Fruit fly (Drosophila melanogaster) whole organism, embryonic: ENCODE measurements around the gene BthD.

Experiments used
- CG10267 ChIP-seq: fragments of 200-800 bp; sonication (Bioruptor generic); optimal IDR thresholded peaks from 2 replicates; lab custom pipeline; 2018; ENCODE audit warnings: missing biosample characterization, mild to moderate bottlenecking, missing genetic modification characterization, moderate library complexity
- CG10274 ChIP-seq: fragments of 200-800 bp; sonication (Bioruptor generic); optimal IDR thresholded peaks from 3 replicates; lab custom pipeline; 2017; ENCODE audit warnings: missing biosample characterization, mild to moderate bottlenecking, missing genetic modification characterization
- CG11456 ChIP-seq: fragments of 200-800 bp; sonication (Bioruptor generic); IDR thresholded peaks from 3 replicates; pipeline ENCODE4 v1.3.6; 2022; ENCODE audit warnings: missing biosample characterization, missing genetic modification characterization
- CG11696 ChIP-seq: fragments of 200-800 bp; sonication (Bioruptor generic); IDR thresholded peaks from 2 replicates; pipeline ENCODE4 v1.3.6; 2022; ENCODE audit warnings: missing biosample characterization, missing genetic modification characterization
- CG12071 ChIP-seq: fragments of 200-800 bp; sonication (Bioruptor generic); optimal IDR thresholded peaks from 3 replicates; lab custom pipeline; 2018; ENCODE audit warnings: missing biosample characterization, mild to moderate bottlenecking, missing genetic modification characterization
- CG12155 ChIP-seq: fragments of 200-800 bp; sonication (Bioruptor generic); optimal IDR thresholded peaks from 3 replicates; lab custom pipeline; 2016; ENCODE audit warnings: missing biosample characterization, missing genetic modification characterization
- CG12236 ChIP-seq: fragments of 200-800 bp; sonication (Bioruptor generic); optimal IDR thresholded peaks from 2 replicates; lab custom pipeline; 2016; ENCODE audit warnings: missing biosample characterization, missing genetic modification characterization
- CG14014 ChIP-seq: fragments of 200-800 bp; sonication (Bioruptor generic); IDR thresholded peaks from 2 replicates; pipeline ENCODE4 v1.3.6; 2022; ENCODE audit warnings: missing biosample characterization, missing genetic modification characterization
- CG15269 ChIP-seq: fragments of 200-800 bp; sonication (Bioruptor generic); optimal IDR thresholded peaks from 2 replicates; lab custom pipeline; 2018; ENCODE audit warnings: missing biosample characterization, mild to moderate bottlenecking, missing genetic modification characterization, moderate library complexity
- CG32772 ChIP-seq: fragments of 200-800 bp; sonication (Bioruptor generic); IDR thresholded peaks from 2 replicates; pipeline ENCODE4 v1.3.6; 2022; ENCODE audit warnings: missing biosample characterization, missing genetic modification characterization
- CG33213 ChIP-seq: fragments of 200-800 bp; sonication (Bioruptor generic); optimal IDR thresholded peaks from 3 replicates; lab custom pipeline; 2016; ENCODE audit warnings: missing biosample characterization, missing genetic modification characterization
- CG34376 ChIP-seq: fragments of 200-800 bp; sonication (Bioruptor generic); optimal IDR thresholded peaks from 2 replicates; lab custom pipeline; 2018; ENCODE audit warnings: missing biosample characterization, mild to moderate bottlenecking, missing genetic modification characterization
- CG6689 ChIP-seq: fragments of 200-800 bp; sonication (Bioruptor generic); IDR thresholded peaks from 2 replicates; pipeline ENCODE4 v1.3.6; 2022; ENCODE audit warnings: missing biosample characterization, missing genetic modification characterization
- CG8944 ChIP-seq: fragments of 200-800 bp; sonication (Bioruptor generic); optimal IDR thresholded peaks from 3 replicates; lab custom pipeline; 2016; ENCODE audit warnings: missing biosample characterization, missing genetic modification characterization
- Chrac-16 ChIP-seq: fragments of 200-800 bp; sonication (Bioruptor generic); optimal IDR thresholded peaks from 3 replicates; lab custom pipeline; 2016; ENCODE audit warnings: missing biosample characterization, missing genetic modification characterization
- D19A ChIP-seq: fragments of 200-800 bp; optimal IDR thresholded peaks from 3 replicates; lab custom pipeline; 2019; ENCODE audit warnings: missing biosample characterization, mild to moderate bottlenecking, missing genetic modification characterization, moderate library complexity
- Dbx ChIP-seq: fragments of 200-800 bp; sonication (Bioruptor generic); IDR thresholded peaks from 3 replicates; pipeline ENCODE4 v1.3.6; 2022; ENCODE audit warnings: missing biosample characterization, missing genetic modification characterization
- Deaf1 ChIP-seq: fragments of 200-800 bp; optimal IDR thresholded peaks from 3 replicates; lab custom pipeline; 2019; ENCODE audit warnings: missing biosample characterization, mild to moderate bottlenecking, missing genetic modification characterization, moderate library complexity
- Dp ChIP-seq: fragments of 200-800 bp; sonication (Bioruptor generic); optimal IDR thresholded peaks from 2 replicates; lab custom pipeline; 2018; ENCODE audit warnings: missing biosample characterization, mild to moderate bottlenecking, missing genetic modification characterization, moderate library complexity
- E2f1 ChIP-seq: fragments of 200-800 bp; sonication (Bioruptor generic); IDR thresholded peaks from 2 replicates; pipeline ENCODE4 v1.3.6; 2022; ENCODE audit warnings: missing biosample characterization, missing genetic modification characterization
- HLH54F ChIP-seq: fragments of 200-800 bp; sonication (Bioruptor generic); optimal IDR thresholded peaks from 3 replicates; lab custom pipeline; 2016; ENCODE audit warnings: missing biosample characterization, missing genetic modification characterization
- HmgD ChIP-seq: fragments of 200-800 bp; sonication (Bioruptor generic); optimal IDR thresholded peaks from 3 replicates; lab custom pipeline; 2016; ENCODE audit warnings: missing biosample characterization, missing genetic modification characterization
- NC2α ChIP-seq: fragments of 200-800 bp; sonication (Bioruptor generic); optimal IDR thresholded peaks from 2 replicates; lab custom pipeline; 2016; ENCODE audit warnings: missing biosample characterization, missing genetic modification characterization
- NFAT ChIP-seq: fragments of 200-800 bp; sonication (Bioruptor generic); IDR thresholded peaks from 2 replicates; pipeline ENCODE4 v1.3.6; 2022; ENCODE audit warnings: missing biosample characterization, missing genetic modification characterization
- Nf-YB ChIP-seq: fragments of 200-800 bp; sonication (Bioruptor generic); optimal IDR thresholded peaks from 3 replicates; lab custom pipeline; 2019; ENCODE audit warnings: missing biosample characterization, mild to moderate bottlenecking, missing genetic modification characterization, moderate library complexity
- NfI ChIP-seq: fragments of 200-800 bp; sonication (Bioruptor generic); optimal IDR thresholded peaks from 3 replicates; lab custom pipeline; 2018; ENCODE audit warnings: missing biosample characterization, mild to moderate bottlenecking, missing genetic modification characterization, moderate library complexity
- Pdp1 ChIP-seq, 2 experiments: fragments of 200-800 bp; sonication (Bioruptor generic); optimal IDR thresholded peaks; 3 replicates each; lab custom pipeline; 2016; ENCODE audit warnings: missing biosample characterization in 2 of 2, missing genetic modification characterization in 2 of 2, mild to moderate bottlenecking in 1 of 2, moderate library complexity in 1 of 2
- Sox100B ChIP-seq: fragments of 200-800 bp; sonication (Bioruptor generic); optimal IDR thresholded peaks from 3 replicates; lab custom pipeline; 2018; ENCODE audit warnings: missing biosample characterization, mild to moderate bottlenecking, missing genetic modification characterization
- Sry-β ChIP-seq: fragments of 200-800 bp; sonication (Bioruptor generic); optimal IDR thresholded peaks from 2 replicates; lab custom pipeline; 2018; ENCODE audit warnings: missing biosample characterization, mild to moderate bottlenecking, missing genetic modification characterization, moderate library complexity
- abd-A ChIP-seq: fragments of 200-800 bp; sonication (Bioruptor generic); optimal IDR thresholded peaks from 3 replicates; lab custom pipeline; 2019; ENCODE audit warnings: missing biosample characterization, mild to moderate bottlenecking, missing genetic modification characterization, moderate library complexity
- aop ChIP-seq: fragments of 200-800 bp; sonication (Bioruptor generic); IDR thresholded peaks from 2 replicates; pipeline ENCODE4 v1.3.6; 2022; ENCODE audit warnings: missing biosample characterization, missing genetic modification characterization
- bigmax ChIP-seq: fragments of 200-800 bp; sonication (Bioruptor generic); optimal IDR thresholded peaks from 2 replicates; lab custom pipeline; 2018; ENCODE audit warnings: missing biosample characterization, mild to moderate bottlenecking, missing genetic modification characterization
- chn ChIP-seq: fragments of 200-800 bp; sonication (Bioruptor generic); optimal IDR thresholded peaks from 2 replicates; lab custom pipeline; 2016; ENCODE audit warnings: missing biosample characterization, missing genetic modification characterization
- crol ChIP-seq: fragments of 200-800 bp; sonication (Bioruptor generic); IDR thresholded peaks from 2 replicates; pipeline ENCODE4 v1.3.6; 2022; ENCODE audit warnings: missing biosample characterization, missing genetic modification characterization
- cwo ChIP-seq: fragments of 200-800 bp; sonication (Bioruptor generic); optimal IDR thresholded peaks from 3 replicates; lab custom pipeline; 2017; ENCODE audit warnings: missing biosample characterization, missing genetic modification characterization, mild to moderate bottlenecking, moderate library complexity, missing genetic modification reagents
- dmrt99B ChIP-seq: fragments of 200-800 bp; sonication (Bioruptor generic); optimal IDR thresholded peaks from 2 replicates; lab custom pipeline; 2018; ENCODE audit warnings: missing biosample characterization, mild to moderate bottlenecking, missing genetic modification characterization, moderate library complexity
- inv ChIP-seq: fragments of 200-800 bp; sonication (Bioruptor generic); IDR thresholded peaks from 2 replicates; pipeline ENCODE4 v1.3.6; 2022; ENCODE audit warnings: missing biosample characterization, missing genetic modification characterization; ENCODE audit not compliant: partially characterized antibody
- klu ChIP-seq: fragments of 200-800 bp; sonication (Bioruptor generic); IDR thresholded peaks from 2 replicates; pipeline ENCODE4 v1.3.6; 2022; ENCODE audit warnings: missing biosample characterization, missing genetic modification characterization
- knrl ChIP-seq: fragments of 200-800 bp; sonication (Bioruptor generic); IDR thresholded peaks from 3 replicates; pipeline ENCODE4 v1.3.6; 2022; ENCODE audit warnings: missing biosample characterization, missing genetic modification characterization; ENCODE audit not compliant: partially characterized antibody
- lola ChIP-seq, 3 experiments: fragments of >200 bp in 2 of 3; fragments of 200-800 bp in 1 of 3; sonication (Bioruptor generic) in 1 of 3; optimal IDR thresholded peaks; 2 replicates each; lab custom pipeline; 2017 to 2019; ENCODE audit warnings: missing biosample characterization in 3 of 3, missing genetic modification characterization in 3 of 3, mild to moderate bottlenecking in 1 of 3, moderate library complexity in 1 of 3
- odd ChIP-seq: fragments of 200-800 bp; sonication (Bioruptor generic); optimal IDR thresholded peaks from 2 replicates; lab custom pipeline; 2017; ENCODE audit warnings: missing biosample characterization, mild to moderate bottlenecking, missing genetic modification characterization
- tgo ChIP-seq: fragments of 200-800 bp; sonication (Bioruptor generic); IDR thresholded peaks from 3 replicates; pipeline ENCODE4 v1.3.6; 2022; ENCODE audit warnings: missing biosample characterization, missing genetic modification characterization
- tio ChIP-seq: fragments of 200-800 bp; sonication (Bioruptor generic); optimal IDR thresholded peaks from 2 replicates; lab custom pipeline; 2017; ENCODE audit warnings: missing biosample characterization, missing genetic modification characterization, inconsistent platforms
- tll ChIP-seq, 2 experiments: fragments of 200-800 bp in 1 of 2; fragments of >200 bp in 1 of 2; sonication (Bioruptor generic) in 1 of 2; optimal IDR thresholded peaks; 2 replicates each; lab custom pipeline; 2017 to 2019; ENCODE audit warnings: missing biosample characterization in 2 of 2, missing genetic modification characterization in 2 of 2, mild to moderate bottlenecking in 1 of 2, moderate library complexity in 1 of 2
- unc-4 ChIP-seq: fragments of 200-800 bp; sonication (Bioruptor generic); IDR thresholded peaks from 2 replicates; pipeline ENCODE4 v1.3.6; 2022; ENCODE audit warnings: missing biosample characterization, missing genetic modification characterization; ENCODE audit not compliant: partially characterized antibody
- unpg ChIP-seq: fragments of 200-800 bp; sonication (Bioruptor generic); optimal IDR thresholded peaks from 3 replicates; lab custom pipeline; 2018; ENCODE audit warnings: missing biosample characterization, mild to moderate bottlenecking, missing genetic modification characterization, moderate library complexity
- yki ChIP-seq: fragments of >200 bp; optimal IDR thresholded peaks from 3 replicates; lab custom pipeline; 2018

Gene BthD

DNA sequence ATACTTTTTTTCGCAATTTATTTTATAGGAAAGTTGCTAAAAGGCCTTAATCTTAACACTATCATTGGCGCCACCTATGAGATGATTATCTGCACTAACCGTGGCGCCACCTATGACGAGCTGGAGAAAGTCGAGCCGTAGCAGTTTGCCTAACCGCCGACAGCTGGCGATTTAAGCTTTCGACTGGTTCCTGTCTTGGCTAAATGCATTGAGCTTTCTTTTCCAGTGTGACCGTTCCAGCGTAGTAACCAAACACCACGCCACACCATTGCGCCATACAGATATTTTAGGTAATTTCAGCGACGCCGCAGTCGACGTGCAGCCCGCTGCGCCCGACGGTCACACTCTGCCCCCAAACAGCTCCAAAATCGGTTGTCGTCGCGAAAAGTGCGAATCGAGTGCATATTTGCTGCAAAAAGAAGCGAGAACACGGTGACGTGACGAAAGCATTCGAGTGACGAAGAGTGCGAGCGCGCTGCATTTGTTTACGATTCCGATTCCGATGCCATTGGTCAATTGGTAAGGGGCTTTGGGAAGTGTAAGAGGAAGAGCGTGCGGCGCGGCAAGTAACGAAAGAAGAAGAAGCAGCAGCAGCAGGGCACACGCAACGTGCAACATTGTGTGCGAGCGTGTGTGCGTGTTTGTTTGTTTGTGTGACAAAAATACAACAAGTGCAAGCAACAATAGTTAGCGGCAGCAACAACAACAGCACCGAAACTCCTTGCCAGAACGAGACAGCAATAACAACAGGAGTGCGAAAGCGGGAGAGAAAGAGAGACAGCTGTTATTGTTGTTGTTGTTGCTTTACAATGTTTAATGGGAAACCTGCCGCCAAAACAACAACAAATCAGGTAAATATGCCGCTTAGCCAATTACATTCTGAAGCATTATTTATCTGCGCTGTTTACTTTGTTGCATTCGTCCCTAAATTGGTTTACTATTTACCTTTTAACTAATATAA lies 48.2 kb upstream of the BthD start, which contains the start of the genes CG46311 and Tpst (continued):
- TF ChIP-seq CG11696 (GFP tag; lab: Robert Waterston, UW) (no peak), bigmax (peak; percentile 12), knrl (peak; percentile 48; the same call in 1 of the 3 replicates), NFAT (GFP tag; lab: Robert Waterston, UW) (peak; percentile 83), NfI (GFP tag; lab: Kevin White, UChicago) (peak; percentile 59), yki (lab: Kevin White, UChicago) (peak; percentile 23), cwo (GFP tag; lab: Kevin White, UChicago) (no peak), CG32772 (peak; percentile 68), chn (GFP tag; lab: Kevin White, UChicago) (peak; percentile 36), CG12155 (GFP tag; lab: Kevin White, UChicago) (peak; percentile 47), CG33213 (GFP tag; lab: Kevin White, UChicago) (peak; percentile 95), Sry-β (GFP tag; lab: Kevin White, UChicago) (no peak), CG14014 (GFP tag; lab: Robert Waterston, UW) (peak; percentile 74), CG15269 (peak; percentile 33), crol (GFP tag; lab: Robert Waterston, UW) (peak; percentile 45), tio (GFP tag; lab: Kevin White, UChicago) (peak; percentile 21), CG6689 (no peak), unpg (peak; percentile 50), aop (GFP tag; lab: Robert Waterston, UW) (peak; percentile 48; the same call in 1 of the 2 replicates), CG10274 (GFP tag; lab: Kevin White, UChicago) (no peak), Dp (GFP tag; lab: Kevin White, UChicago) (peak; percentile 51), tgo (GFP tag; lab: Robert Waterston, UW) (peak; percentile 41; the same call in 2 of the 3 replicates), NC2α (GFP tag; lab: Kevin White, UChicago) (peak; percentile 46), Nf-YB (GFP tag; lab: Kevin White, UChicago) (peak; percentile 60), CG8944 (GFP tag; lab: Kevin White, UChicago) (peak; percentile 64), abd-A (tag; lab: Kevin White, UChicago) (no peak), E2f1 (GFP tag; lab: Robert Waterston, UW) (peak; percentile 38; the same call in 1 of the 2 replicates), klu (no peak), tll (GFP tag; optimal IDR thresholded peaks at IDR 0.05; lab: Kevin White, UChicago) (no peak), inv (GFP tag; lab: Robert Waterston, UW) (no peak), Pdp1 (GFP tag; optimal IDR thresholded peaks at IDR 0.05; lab: Kevin White, UChicago) (peak; percentile 61), unc-4 (GFP tag; lab: Robert Waterston, UW) (0 out of 2 replicates have a peak, but pooled peaks have one; percentile 34), HmgD (GFP tag; lab: Kevin White, UChicago) (peak; percentile 83), Sox100B (GFP tag; lab: Kevin White, UChicago) (no peak), lola (GFP tag; optimal IDR thresholded peaks at IDR 0.05; lab: Kevin White, UChicago) (no peak), dmrt99B (tag; lab: Kevin White, UChicago) (peak; percentile 29), odd (no peak), HLH54F (GFP tag; lab: Kevin White, UChicago) (no peak), CG10267 (peak; percentile 57), CG12236 (no peak), CG12071 (GFP tag; lab: Kevin White, UChicago) (peak; percentile 2), Deaf1 (tag; lab: Kevin White, UChicago) (peak; percentile 65), CG11456 (GFP tag; lab: Robert Waterston, UW) (peak; percentile 93), D19A (no peak), CG34376 (GFP tag; lab: Kevin White, UChicago) (no peak), Chrac-16 (GFP tag; lab: Kevin White, UChicago) (peak; percentile 75), Dbx (GFP tag; lab: Robert Waterston, UW) (peak; percentile 60; the same call in 2 of the 3 replicates)
